Worm (Caenorhabditis elegans): ENCODE data around the gene F42G2.7.

DNA sequence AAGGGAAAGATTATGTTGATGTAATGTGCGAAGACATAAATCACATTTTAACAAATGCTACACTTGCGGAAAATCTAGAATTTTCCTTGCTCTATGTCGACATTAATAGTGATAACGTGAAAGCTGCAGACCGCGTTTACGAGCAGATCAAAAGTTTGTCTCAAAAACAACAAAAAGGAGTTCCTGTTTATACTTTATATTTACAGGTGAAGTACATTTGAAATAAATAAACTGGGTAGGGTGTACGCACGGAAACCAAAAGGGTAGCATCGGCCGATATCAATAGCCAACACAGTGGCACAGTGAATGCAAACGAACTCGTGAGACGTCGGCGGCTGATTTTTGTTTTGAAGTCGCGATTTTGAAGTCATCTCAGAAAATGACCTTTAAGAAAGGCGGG is 4.5 kb downstream of the F42G2.7 start:
- TF ChIP-seq snpc-1.3 (tag; optimal IDR thresholded peaks at IDR 0.05; ENCODE audit: insufficient read depth) (no peak), madf-3 (GFP tag; IDR thresholded peaks at IDR 0.05) (no peak), aptf-3 (GFP tag; IDR thresholded peaks at IDR 0.05) (no peak), B0035.1 (tag; optimal IDR thresholded peaks at IDR 0.05) (no peak), F52B5.7 (tag; optimal IDR thresholded peaks at IDR 0.05) (no peak), ama-1 (optimal IDR thresholded peaks at IDR 0.05) (no peak), ama-1 (GFP tag; optimal IDR thresholded peaks at IDR 0.05) (no peak), snpc-4 (GFP tag; optimal IDR thresholded peaks at IDR 0.05) (no peak), snpc-4 (tag; optimal IDR thresholded peaks at IDR 0.05) (no peak), repo-1 (tag; optimal IDR thresholded peaks at IDR 0.05) (no peak), chd-7 (tag; optimal IDR thresholded peaks at IDR 0.05) (no peak), C17E4.6 (GFP tag; IDR thresholded peaks at IDR 0.05) (no peak), hlh-12 (tag; optimal IDR thresholded peaks at IDR 0.05) (no peak), unc-62 (GFP tag; optimal IDR thresholded peaks at IDR 0.05) (no peak), K12H6.12 (tag; optimal IDR thresholded peaks at IDR 0.05) (no peak)

Data from whole organism, young adult.